Worm (Caenorhabditis elegans): Measurements from ENCODE around the gene gst-16.

The gst-16 gene

ce11 chrII:13670707-13671295, 46.6 kb upstream of the gst-16 start:
- TF ChIP-seq nhr-42 (GFP tag; IDR thresholded peaks at IDR 0.05) (no peak), nhr-77 (tag; optimal IDR thresholded peaks at IDR 0.05) (peak; percentile 73), zip-2 (tag; optimal IDR thresholded peaks at IDR 0.05) (no peak), T20F7.1 (GFP tag; optimal IDR thresholded peaks at IDR 0.05) (no peak), hlh-30 (tag; optimal IDR thresholded peaks at IDR 0.05; ENCODE audit: insufficient read depth) (peak; percentile 13), snpc-4 (tag; optimal IDR thresholded peaks at IDR 0.05) (no peak), ceh-82 (tag; optimal IDR thresholded peaks at IDR 0.05) (no peak), F37D6.2 (tag; optimal IDR thresholded peaks at IDR 0.05) (no peak), skn-1 (tag; optimal IDR thresholded peaks at IDR 0.05) (no peak), mdt-29 (GFP tag; IDR thresholded peaks at IDR 0.05) (no peak), set-16 (GFP tag; IDR thresholded peaks at IDR 0.05) (peak; percentile 58; the same call in 1 of the 2 replicates), daf-8 (GFP tag; IDR thresholded peaks at IDR 0.05) (no peak), ctbp-1 (GFP tag; IDR thresholded peaks at IDR 0.05) (no peak), lin-39 (tag; optimal IDR thresholded peaks at IDR 0.05) (no peak), unc-130 (GFP tag; optimal IDR thresholded peaks at IDR 0.05) (no peak), spr-1 (tag; optimal IDR thresholded peaks at IDR 0.05) (no peak), D1046.2 (GFP tag; IDR thresholded peaks at IDR 0.05) (no peak), nhr-28 (tag; optimal IDR thresholded peaks at IDR 0.05) (peak; percentile 75), ZK337.2 (GFP tag; IDR thresholded peaks at IDR 0.05) (no peak), lin-38 (GFP tag; IDR thresholded peaks at IDR 0.05) (no peak), unc-62 (GFP tag; optimal IDR thresholded peaks at IDR 0.05 in 1 of 2) (no peak), unc-62 (tag; optimal IDR thresholded peaks at IDR 0.05) (no peak), mep-1 (tag; optimal IDR thresholded peaks at IDR 0.05) (no peak), Y48G9A.11 (GFP tag; IDR thresholded peaks at IDR 0.05) (no peak), hlh-11 (tag; optimal IDR thresholded peaks at IDR 0.05) (peak; percentile 69), aha-1 (tag) (no peak), nhr-10 (tag; optimal IDR thresholded peaks at IDR 0.05) (no peak), nhr-41 (GFP tag; IDR thresholded peaks at IDR 0.05) (no peak), ceh-28 (tag; optimal IDR thresholded peaks at IDR 0.05) (no peak), dpl-1 (GFP tag; optimal IDR thresholded peaks at IDR 0.05) (no peak), ceh-44 (GFP tag; IDR thresholded peaks at IDR 0.05) (no peak), F49E8.2 (tag; optimal IDR thresholded peaks at IDR 0.05; ENCODE audit: borderline replicate concordance) (no peak), F44E2.7 (GFP tag; IDR thresholded peaks at IDR 0.05) (no peak), nhr-6 (tag; optimal IDR thresholded peaks at IDR 0.05) (no peak), F26F4.8 (GFP tag; conservative IDR thresholded peaks at IDR 0.05) (no peak), nhr-237 (tag; optimal IDR thresholded peaks at IDR 0.05) (no peak), pqm-1 (tag; optimal IDR thresholded peaks at IDR 0.05) (peak; percentile 84), lin-13 (GFP tag; optimal IDR thresholded peaks at IDR 0.05) (no peak), zip-11 (GFP tag; IDR thresholded peaks at IDR 0.05) (no peak), hif-1 (tag; optimal IDR thresholded peaks at IDR 0.05) (no peak), lin-1 (GFP tag; IDR thresholded peaks at IDR 0.05) (no peak), aly-2 (tag; optimal IDR thresholded peaks at IDR 0.05) (no peak), dmd-8 (GFP tag; IDR thresholded peaks at IDR 0.05) (no peak), Y75B8A.6 (GFP tag; IDR thresholded peaks at IDR 0.05) (no peak), dve-1 (tag; optimal IDR thresholded peaks at IDR 0.05; ENCODE audit: insufficient read depth) (peak; percentile 20), fkh-10 (GFP tag; optimal IDR thresholded peaks at IDR 0.05) (no peak), madf-5 (GFP tag; IDR thresholded peaks at IDR 0.05) (no peak), lim-7 (GFP tag; IDR thresholded peaks at IDR 0.05) (no peak), tra-1 (GFP tag; IDR thresholded peaks at IDR 0.05) (no peak), ztf-11 (tag; optimal IDR thresholded peaks at IDR 0.05) (no peak), duxl-1 (tag; optimal IDR thresholded peaks at IDR 0.05; ENCODE audit: poor library complexity) (no peak), php-3 (GFP tag; IDR thresholded peaks at IDR 0.05) (no peak), ceh-62 (tag; optimal IDR thresholded peaks at IDR 0.05) (no peak)

Data from whole organism, L4 larva.